Worm (Caenorhabditis elegans) whole organism, L3 larva: ENCODE results near the gene D1054.5.

Experiments
- R02D3.7 ChIP-seq: fragments of 150-350 bp; optimal IDR thresholded peaks from 2 replicates; lab custom pipeline; 2014; ENCODE audit warnings: missing biosample characterization, missing genetic modification characterization
- ZK546.5 ChIP-seq: sonication (generic microtip); optimal IDR thresholded peaks from 2 replicates; lab custom pipeline; 2017; ENCODE audit warnings: missing biosample characterization, missing genetic modification characterization
- ama-1 ChIP-seq: fragments of 150-350 bp; optimal IDR thresholded peaks from 2 replicates; lab custom pipeline; 2018
- ceh-16 ChIP-seq: sonication (generic microtip); optimal IDR thresholded peaks from 2 replicates; lab custom pipeline; 2017; ENCODE audit warnings: missing biosample characterization, missing genetic modification characterization
- ceh-28 ChIP-seq: fragments of 150-350 bp; optimal IDR thresholded peaks from 2 replicates; lab custom pipeline; 2014; ENCODE audit warnings: missing biosample characterization, missing genetic modification reagents, missing genetic modification characterization
- ceh-82 ChIP-seq: fragments of 150-350 bp; optimal IDR thresholded peaks from 2 replicates; lab custom pipeline; 2014; ENCODE audit warnings: missing biosample characterization, missing genetic modification characterization
- ceh-9 ChIP-seq: sonication (generic microtip); optimal IDR thresholded peaks from 2 replicates; lab custom pipeline; 2018; ENCODE audit warnings: missing biosample characterization, missing genetic modification characterization
- daf-12 ChIP-seq: fragments of 150-350 bp; optimal IDR thresholded peaks from 2 replicates; lab custom pipeline; 2014; ENCODE audit warnings: missing biosample characterization, missing genetic modification reagents, missing genetic modification characterization
- egl-27 ChIP-seq: sonication (generic microtip); optimal IDR thresholded peaks from 4 replicates; lab custom pipeline; 2017; ENCODE audit warnings: missing biosample characterization, missing genetic modification reagents, missing genetic modification characterization
- egl-5 ChIP-seq: fragments of 150-350 bp; optimal IDR thresholded peaks from 2 replicates; lab custom pipeline; 2017; ENCODE audit warnings: missing biosample characterization, missing genetic modification reagents, missing genetic modification characterization, inconsistent platforms
- elt-1 ChIP-seq: fragments of 150-350 bp; optimal IDR thresholded peaks from 2 replicates; lab custom pipeline; 2014; ENCODE audit warnings: missing biosample characterization, missing genetic modification characterization
- elt-2 ChIP-seq: sonication (generic microtip); optimal IDR thresholded peaks from 2 replicates; lab custom pipeline; 2016; ENCODE audit warnings: missing genetic modification reagents, mild to moderate bottlenecking, missing genetic modification characterization, missing compliant biosample characterization
- elt-3 ChIP-seq, 3 experiments: fragments of 150-350 bp in 1 of 3; sonication (generic microtip) in 2 of 3; optimal IDR thresholded peaks; 2 replicates in 2 of 3; 4 replicates in 1 of 3; lab custom pipeline; 2014 to 2017; ENCODE audit warnings: missing biosample characterization in 3 of 3, missing genetic modification characterization in 3 of 3
- eor-1 ChIP-seq, 2 experiments: fragments of 150-350 bp; optimal IDR thresholded peaks; 2 replicates each; lab custom pipeline; 2014 to 2018; ENCODE audit warnings: missing biosample characterization in 2 of 2, missing genetic modification characterization in 2 of 2
- fkh-2 ChIP-seq: fragments of 150-350 bp; optimal IDR thresholded peaks from 2 replicates; lab custom pipeline; 2014; ENCODE audit warnings: missing biosample characterization, missing genetic modification reagents, missing genetic modification characterization
- fos-1 ChIP-seq: fragments of 150-350 bp; optimal IDR thresholded peaks from 2 replicates; lab custom pipeline; 2014; ENCODE audit warnings: missing biosample characterization, missing genetic modification characterization
- hmg-11 ChIP-seq: sonication (generic microtip); optimal IDR thresholded peaks from 2 replicates; lab custom pipeline; 2016; ENCODE audit warnings: missing genetic modification characterization, missing compliant biosample characterization
- jun-1 ChIP-seq: fragments of 150-350 bp; optimal IDR thresholded peaks from 2 replicates; lab custom pipeline; 2014; ENCODE audit warnings: missing biosample characterization, missing genetic modification reagents, missing genetic modification characterization
- lin-15B ChIP-seq: fragments of 150-350 bp; optimal IDR thresholded peaks from 2 replicates; lab custom pipeline; 2014; ENCODE audit warnings: missing biosample characterization, missing genetic modification characterization
- lin-39 ChIP-seq: fragments of 150-350 bp; optimal IDR thresholded peaks from 2 replicates; lab custom pipeline; 2018; ENCODE audit warnings: missing biosample characterization, missing genetic modification reagents, missing genetic modification characterization
- lsy-12 ChIP-seq: sonication (generic microtip); optimal IDR thresholded peaks from 2 replicates; lab custom pipeline; 2016; ENCODE audit warnings: mild to moderate bottlenecking, missing genetic modification characterization, missing compliant biosample characterization
- nhr-11 ChIP-seq: fragments of 150-350 bp; optimal IDR thresholded peaks from 2 replicates; lab custom pipeline; 2014; ENCODE audit warnings: missing biosample characterization, missing genetic modification characterization
- nhr-12 ChIP-seq: fragments of 150-350 bp; optimal IDR thresholded peaks from 2 replicates; lab custom pipeline; 2014; ENCODE audit warnings: missing biosample characterization, missing genetic modification characterization
- nhr-23 ChIP-seq: fragments of 150-350 bp; optimal IDR thresholded peaks from 2 replicates; lab custom pipeline; 2014; ENCODE audit warnings: missing biosample characterization, missing genetic modification reagents, missing genetic modification characterization
- nhr-237 ChIP-seq: fragments of 150-350 bp; optimal IDR thresholded peaks from 2 replicates; lab custom pipeline; 2014; ENCODE audit warnings: missing biosample characterization, missing genetic modification characterization
- nhr-25 ChIP-seq: sonication (generic microtip); optimal IDR thresholded peaks from 2 replicates; lab custom pipeline; 2017; ENCODE audit warnings: missing biosample characterization, missing genetic modification characterization
- nhr-28 ChIP-seq: fragments of 150-350 bp; optimal IDR thresholded peaks from 2 replicates; lab custom pipeline; 2014; ENCODE audit warnings: missing biosample characterization, missing genetic modification characterization
- nhr-43 ChIP-seq: sonication (generic microtip); optimal IDR thresholded peaks from 2 replicates; lab custom pipeline; 2016; ENCODE audit warnings: mild to moderate bottlenecking, missing genetic modification characterization, missing compliant biosample characterization; ENCODE audit not compliant: poor library complexity, severe bottlenecking
- nhr-67 ChIP-seq: fragments of 150-350 bp; optimal IDR thresholded peaks from 2 replicates; lab custom pipeline; 2014; ENCODE audit warnings: missing biosample characterization, missing genetic modification characterization
- nhr-76 ChIP-seq: fragments of 150-350 bp; sonication (generic microtip); optimal IDR thresholded peaks from 5 replicates; lab custom pipeline; 2014; ENCODE audit warnings: missing biosample characterization, missing genetic modification characterization
- pha-4 ChIP-seq: fragments of 150-350 bp; optimal IDR thresholded peaks from 2 replicates; lab custom pipeline; 2014; ENCODE audit warnings: missing biosample characterization, missing genetic modification reagents, missing genetic modification characterization
- sea-2 ChIP-seq: fragments of 150-350 bp; sonication (generic microtip); optimal IDR thresholded peaks from 4 replicates; lab custom pipeline; 2014; ENCODE audit warnings: missing biosample characterization, missing genetic modification reagents, missing genetic modification characterization
- skn-1 ChIP-seq: fragments of 150-350 bp; optimal IDR thresholded peaks from 2 replicates; lab custom pipeline; 2014; ENCODE audit warnings: missing biosample characterization, missing genetic modification characterization
- tbx-2 ChIP-seq: sonication (generic microtip); optimal IDR thresholded peaks from 2 replicates; lab custom pipeline; 2016; ENCODE audit warnings: mild to moderate bottlenecking, missing genetic modification characterization, missing compliant biosample characterization
- unc-62 ChIP-seq: fragments of 150-350 bp; sonication (generic microtip); optimal IDR thresholded peaks from 4 replicates; lab custom pipeline; 2014; ENCODE audit warnings: missing biosample characterization, missing genetic modification reagents, missing genetic modification characterization
- zag-1 ChIP-seq: fragments of 150-350 bp; optimal IDR thresholded peaks from 2 replicates; lab custom pipeline; 2014; ENCODE audit warnings: missing biosample characterization, missing genetic modification characterization
- ztf-11 ChIP-seq: fragments of 150-350 bp; optimal IDR thresholded peaks from 2 replicates; lab custom pipeline; 2014; ENCODE audit warnings: missing biosample characterization, missing genetic modification characterization
- ztf-4 ChIP-seq: fragments of 150-350 bp; optimal IDR thresholded peaks from 2 replicates; lab custom pipeline; 2014; ENCODE audit warnings: missing biosample characterization, missing genetic modification characterization

The D1054.5 gene

DNA sequence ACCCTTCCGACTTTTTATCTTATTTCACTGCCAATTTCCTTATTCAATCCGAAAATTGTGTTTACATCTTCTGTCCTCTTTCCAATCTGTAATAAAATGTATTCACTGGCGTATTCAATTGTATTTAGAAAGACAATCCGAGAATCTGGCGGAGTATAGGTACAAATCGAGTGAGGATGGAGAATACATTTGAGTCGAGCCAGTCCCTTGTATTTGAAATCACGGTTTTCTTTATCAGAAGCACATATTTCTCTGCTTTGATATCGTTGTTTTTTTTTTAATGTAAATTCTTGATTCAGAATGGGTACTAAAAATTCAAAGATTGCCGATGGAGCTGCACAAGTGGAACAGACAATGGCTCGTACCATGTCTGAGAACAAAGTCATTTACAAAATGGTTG lies 12.3 kb downstream of the D1054.5 start, which contains the start of gene ocr-1:
Gene ocr-1 (plus strand): TSS at position 301 of the 400 bp plus-strand sequence.
- TF ChIP-seq egl-27 (tag; lab: Kevin White, UChicago): no peak
- TF ChIP-seq tbx-2: no peak
- TF ChIP-seq zag-1: no peak
- no peak for TF ChIP-seq nhr-23 (tag; lab: Kevin White, UChicago)
- no peak for TF ChIP-seq elt-2 (tag; lab: Kevin White, UChicago)
- no peak for TF ChIP-seq nhr-12
- TF ChIP-seq skn-1 (tag; lab: Kevin White, UChicago): no peak
- no peak for TF ChIP-seq unc-62 (GFP tag; lab: Kevin White, UChicago)
- no peak for TF ChIP-seq elt-3 (tag; optimal IDR thresholded peaks at IDR 0.05; lab: Kevin White, UChicago)
- TF ChIP-seq nhr-237 (tag; lab: Kevin White, UChicago): no peak
- TF ChIP-seq ceh-9: no peak

- TF ChIP-seq fos-1 (tag; lab: Kevin White, UChicago) (no peak), nhr-67 (tag; lab: Kevin White, UChicago) (no peak), nhr-28 (tag; lab: Kevin White, UChicago) (no peak), ceh-82 (no peak), jun-1 (tag; lab: Kevin White, UChicago) (no peak)
- TF ChIP-seq, all 47 proteins: peak for 0
Observed at ce11 chrV:10762695-10763094, 13.7 kb downstream of the D1054.5 start, which contains the start of gene sre-6. Gene sre-6, minus strand, starts transcription at chrV:10762795.

ce11 chrV:10760839-10761238 lies 15.5 kb downstream of the D1054.5 start:
- TF ChIP-seq unc-62 (GFP tag; lab: Kevin White, UChicago) (no peak), sea-2 (GFP tag; lab: Kevin White, UChicago) (no peak), nhr-28 (tag; lab: Kevin White, UChicago) (no peak), elt-1 (tag; lab: Kevin White, UChicago) (no peak), lin-39 (tag; lab: Kevin White, UChicago) (no peak), ama-1 (no peak), hmg-11 (tag; lab: Kevin White, UChicago) (no peak), jun-1 (tag; lab: Kevin White, UChicago) (no peak), eor-1 (tag; optimal IDR thresholded peaks at IDR 0.05; lab: Kevin White, UChicago) (no peak), ceh-82 (no peak), R02D3.7 (tag; lab: Kevin White, UChicago) (no peak), ceh-28 (tag; lab: Kevin White, UChicago) (no peak), pha-4 (tag; lab: Kevin White, UChicago) (no peak), fkh-2 (tag; lab: Kevin White, UChicago) (no peak), fos-1 (tag; lab: Kevin White, UChicago) (no peak)

DNA sequence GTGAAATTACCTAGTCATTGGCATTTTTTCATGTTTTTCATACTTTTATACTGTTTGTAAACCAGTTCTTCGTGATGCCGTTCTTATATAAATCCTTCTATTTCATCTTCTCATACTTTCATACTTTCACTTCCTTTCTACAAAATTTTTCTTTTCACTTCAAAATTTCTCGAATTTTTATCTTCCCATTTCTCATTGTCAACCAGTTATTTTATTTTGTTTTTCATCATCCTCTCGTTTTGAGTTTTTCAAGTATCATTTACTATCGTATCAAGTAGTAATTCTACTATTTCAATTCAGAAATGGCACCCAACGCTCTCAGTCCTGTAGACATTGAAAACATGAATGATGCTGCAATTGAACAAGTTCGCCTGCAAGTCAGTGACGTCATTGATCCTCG lies 17.7 kb downstream of the D1054.5 start, which contains the start of gene F28H7.8:
Gene F28H7.8 (plus strand): TSS at position 301 of the 400 bp plus-strand sequence.
- TF ChIP-seq lin-39 (tag; lab: Kevin White, UChicago) (no peak), ztf-11 (tag; lab: Kevin White, UChicago) (no peak), ZK546.5 (tag; lab: Kevin White, UChicago) (no peak), skn-1 (tag; lab: Kevin White, UChicago) (no peak), R02D3.7 (tag; lab: Kevin White, UChicago) (no peak), eor-1 (tag; optimal IDR thresholded peaks at IDR 0.05; lab: Kevin White, UChicago) (no peak), lin-15B (tag; lab: Kevin White, UChicago) (no peak), ceh-9 (no peak), ztf-4 (tag; lab: Kevin White, UChicago) (no peak), elt-3 (tag; optimal IDR thresholded peaks at IDR 0.05; lab: Kevin White, UChicago) (no peak), nhr-11 (tag; lab: Kevin White, UChicago) (no peak), nhr-43 (tag; lab: Kevin White, UChicago) (no peak), nhr-76 (tag; lab: Kevin White, UChicago) (no peak), fos-1 (tag; lab: Kevin White, UChicago) (no peak), nhr-12 (no peak)
- TF ChIP-seq, all 47 proteins: peak for 0

- TF ChIP-seq nhr-12 (no peak), egl-27 (tag; lab: Kevin White, UChicago) (no peak), nhr-11 (tag; lab: Kevin White, UChicago) (no peak), pha-4 (tag; lab: Kevin White, UChicago) (no peak), lsy-12 (tag; lab: Kevin White, UChicago) (no peak), nhr-25 (peak; percentile 83), egl-5 (peak; percentile 40), nhr-23 (tag; lab: Kevin White, UChicago) (peak; percentile 35), ztf-4 (tag; lab: Kevin White, UChicago) (no peak), ama-1 (no peak), nhr-237 (tag; lab: Kevin White, UChicago) (no peak), ceh-16 (tag; lab: Kevin White, UChicago) (no peak), lin-15B (tag; lab: Kevin White, UChicago) (no peak), daf-12 (no peak), sea-2 (GFP tag; lab: Kevin White, UChicago) (no peak)
Observed at ce11 chrV:10757128-10757527, 19.2 kb downstream of the D1054.5 start.
